Worm (Caenorhabditis elegans): ENCODE results near the gene F26F2.1.
"Not testable (repeated sequence)": the region's sequence is repeated elsewhere in the genome, so short reads cannot be mapped to it uniquely, and the experiment has no call there.

Gene F26F2.1

ce11 chrV:20518927-20519326, 42.8 kb downstream of the F26F2.1 start, which contains the start of gene Y38H6C.25:
Y38H6C.25 (plus strand) TSS chrV:20519227.
- TF ChIP-seq nhr-43 (tag; optimal IDR thresholded peaks at IDR 0.05; ENCODE audit: poor library complexity, severe bottlenecking) (no peak), fkh-2 (tag; optimal IDR thresholded peaks at IDR 0.05) (no peak), mdl-1 (tag; optimal IDR thresholded peaks at IDR 0.05) (no peak), elt-1 (tag; optimal IDR thresholded peaks at IDR 0.05) (no peak), pha-4 (tag; optimal IDR thresholded peaks at IDR 0.05) (no peak), ceh-9 (tag; optimal IDR thresholded peaks at IDR 0.05) (no peak), lin-39 (tag; optimal IDR thresholded peaks at IDR 0.05) (no peak), nhr-76 (tag; optimal IDR thresholded peaks at IDR 0.05) (no peak), aly-2 (tag; optimal IDR thresholded peaks at IDR 0.05) (no peak), nfya-1 (tag; optimal IDR thresholded peaks at IDR 0.05; ENCODE audit: insufficient read depth) (no peak), ztf-11 (tag; optimal IDR thresholded peaks at IDR 0.05) (no peak)

- no peak for TF ChIP-seq nhr-28 (tag; optimal IDR thresholded peaks at IDR 0.05)
- no peak for TF ChIP-seq zag-1 (tag; optimal IDR thresholded peaks at IDR 0.05)
- TF ChIP-seq nhr-67 (tag; optimal IDR thresholded peaks at IDR 0.05), result no peak
Observed at ce11 chrV:20517005-20517404, 44.7 kb downstream of the F26F2.1 start.

ce11 chrV:20514483-20514882, 47.2 kb downstream of the F26F2.1 start:
- TF ChIP-seq elt-2 (tag; optimal IDR thresholded peaks at IDR 0.05), result peak; percentile 58
- TF ChIP-seq sea-2 (GFP tag; optimal IDR thresholded peaks at IDR 0.05), result no peak

ce11 chrV:20513661-20514060, 48.0 kb downstream of the F26F2.1 start, which contains the start of gene Y38H6C.8:
Y38H6C.8 (plus strand) TSS chrV:20513961.
- TF ChIP-seq jun-1, snpc-4, lin-39 (tag; optimal IDR thresholded peaks at IDR 0.05): not testable (repeated sequence)

- TF ChIP-seq lsy-12 (tag; optimal IDR thresholded peaks at IDR 0.05) (no peak), fos-1 (tag; optimal IDR thresholded peaks at IDR 0.05) (no peak), ama-1 (optimal IDR thresholded peaks at IDR 0.05) (no peak), nhr-25 (tag; optimal IDR thresholded peaks at IDR 0.05) (no peak), ceh-9 (tag; optimal IDR thresholded peaks at IDR 0.05) (no peak), aly-2 (tag; optimal IDR thresholded peaks at IDR 0.05) (no peak), nhr-11 (tag; optimal IDR thresholded peaks at IDR 0.05) (no peak), ZK546.5 (tag; optimal IDR thresholded peaks at IDR 0.05) (no peak), nhr-77 (tag; optimal IDR thresholded peaks at IDR 0.05) (no peak)
Observed at ce11 chrV:20509427-20509826, 52.3 kb downstream of the F26F2.1 start.
